Fruit fly (Drosophila melanogaster): ENCODE results near the gene ND-B8.
A peak's percentile ranks its signal among the peaks of the same experiment; 100 is the strongest.

The ND-B8 gene

DNA sequence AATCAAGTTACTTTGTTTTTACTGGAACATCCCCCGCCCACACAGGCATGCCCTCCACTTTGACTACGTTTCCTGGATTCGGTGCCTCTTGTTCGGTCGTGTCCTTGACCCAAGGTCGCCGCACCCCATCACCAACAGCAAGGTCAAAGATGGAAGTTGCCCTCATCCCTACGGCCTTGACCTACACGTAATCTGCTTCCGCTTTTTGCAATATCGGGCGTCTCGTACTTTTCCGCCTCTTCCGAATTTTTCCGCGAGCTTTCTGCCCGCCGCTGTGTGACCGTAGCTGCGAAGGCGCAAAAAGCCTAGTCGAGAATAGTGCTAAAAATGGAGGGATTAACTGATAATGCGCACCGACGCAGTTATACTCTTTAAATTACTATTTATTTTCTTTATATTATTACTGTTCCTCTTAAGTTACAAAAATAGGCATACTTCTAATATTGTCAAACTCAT lies 2.1 kb downstream of the ND-B8 start, which contains the start of gene Gs1l (continued):
- TF ChIP-seq nau (GFP tag; optimal IDR thresholded peaks at IDR 0.05) (no peak), rib (GFP tag; IDR thresholded peaks at IDR 0.05) (peak; percentile 71), Stat92E (GFP tag; optimal IDR thresholded peaks at IDR 0.05) (no peak), al (GFP tag; IDR thresholded peaks at IDR 0.05) (no peak), Eip74EF (GFP tag; optimal IDR thresholded peaks at IDR 0.05) (peak in 1 of 2 experiments; percentile 68), CG16863 (GFP tag; optimal IDR thresholded peaks at IDR 0.05) (no peak), slbo (GFP tag; IDR thresholded peaks at IDR 0.05) (peak; percentile 47; the same call in 1 of the 2 replicates), dysf (GFP tag; IDR thresholded peaks at IDR 0.05) (no peak; the same call in 2 of the 3 replicates), PHDP (tag; optimal IDR thresholded peaks at IDR 0.05) (peak; percentile 30), ken (GFP tag; IDR thresholded peaks at IDR 0.05) (0 out of 3 replicates have a peak, but pooled peaks have one; percentile 9), seq (GFP tag; IDR thresholded peaks at IDR 0.05) (no peak), Rfx (GFP tag; IDR thresholded peaks at IDR 0.05) (peak; percentile 71), Hr78 (GFP tag; optimal IDR thresholded peaks at IDR 0.05) (peak in 1 of 2 experiments; percentile 55), kay (GFP tag; optimal IDR thresholded peaks at IDR 0.05) (no peak), lbe (GFP tag; optimal IDR thresholded peaks at IDR 0.05) (no peak), Fer3 (tag; optimal IDR thresholded peaks at IDR 0.05) (peak; percentile 5), sob (GFP tag; IDR thresholded peaks at IDR 0.05) (peak; percentile 38; the same call in 1 of the 2 replicates), CG17359 (tag; optimal IDR thresholded peaks at IDR 0.05) (no peak), CG1602 (GFP tag; optimal IDR thresholded peaks at IDR 0.05) (no peak), CG2120 (GFP tag; optimal IDR thresholded peaks at IDR 0.05) (peak; percentile 24), ase (GFP tag; IDR thresholded peaks at IDR 0.05) (no peak), Dbx (GFP tag; IDR thresholded peaks at IDR 0.05) (peak; percentile 76; the same call in 2 of the 3 replicates), hkb (optimal IDR thresholded peaks at IDR 0.05) (no peak), hkb (GFP tag; IDR thresholded peaks at IDR 0.05) (0 out of 2 replicates have a peak, but pooled peaks have one; percentile 17), crol (GFP tag; IDR thresholded peaks at IDR 0.05) (0 out of 2 replicates have a peak, but pooled peaks have one; percentile 15), MESR4 (GFP tag; optimal IDR thresholded peaks at IDR 0.05) (peak; percentile 35), CG12659 (GFP tag; optimal IDR thresholded peaks at IDR 0.05) (peak; percentile 40), CG31441 (GFP tag; IDR thresholded peaks at IDR 0.05) (0 out of 2 replicates have a peak, but pooled peaks have one; percentile 24), grau (tag; optimal IDR thresholded peaks at IDR 0.05) (peak; percentile 33), HLH54F (GFP tag; optimal IDR thresholded peaks at IDR 0.05) (no peak), CG7928 (GFP tag; optimal IDR thresholded peaks at IDR 0.05) (no peak), disco-r (GFP tag; optimal IDR thresholded peaks at IDR 0.05) (no peak), NFAT (GFP tag; IDR thresholded peaks at IDR 0.05) (peak; percentile 94), gro (GFP tag; optimal IDR thresholded peaks at IDR 0.05) (no peak), CG14014 (GFP tag; IDR thresholded peaks at IDR 0.05) (peak; percentile 35; the same call in 1 of the 2 replicates), Ptx1 (GFP tag; IDR thresholded peaks at IDR 0.05) (peak; percentile 48; the same call in 1 of the 2 replicates), bab2 (GFP tag; optimal IDR thresholded peaks at IDR 0.05) (no peak), danr (GFP tag; IDR thresholded peaks at IDR 0.05) (no peak), CG9609 (GFP tag; optimal IDR thresholded peaks at IDR 0.05) (no peak), gem (tag; optimal IDR thresholded peaks at IDR 0.05) (peak; percentile 37), HmgD (GFP tag; optimal IDR thresholded peaks at IDR 0.05) (no peak), Ssrp (tag; optimal IDR thresholded peaks at IDR 0.05) (peak; percentile 42), CG4404 (GFP tag; IDR thresholded peaks at IDR 0.05) (no peak), CG18262 (tag; optimal IDR thresholded peaks at IDR 0.05) (peak; percentile 8), tup (GFP tag; optimal IDR thresholded peaks at IDR 0.05) (no peak), CG11398 (GFP tag; optimal IDR thresholded peaks at IDR 0.05) (no peak), CG10267 (tag; optimal IDR thresholded peaks at IDR 0.05) (peak; percentile 9), chm (GFP tag; IDR thresholded peaks at IDR 0.05) (peak; percentile 7; the same call in 1 of the 2 replicates), Aef1 (GFP tag; IDR thresholded peaks at IDR 0.05) (no peak; the same call in 2 of the 3 replicates), D19A (tag; optimal IDR thresholded peaks at IDR 0.05) (peak; percentile 99), CG15269 (tag; optimal IDR thresholded peaks at IDR 0.05) (peak; percentile 49)
